Worm (Caenorhabditis elegans) whole organism, L3 larva: ENCODE results near the gene F47G9.6.

Experiments
- daf-12 ChIP-seq: fragments of 150-350 bp; optimal IDR thresholded peaks from 2 replicates; lab custom pipeline; 2014; ENCODE audit warnings: missing biosample characterization, missing genetic modification reagents, missing genetic modification characterization
- elt-2 ChIP-seq: sonication (generic microtip); optimal IDR thresholded peaks from 2 replicates; lab custom pipeline; 2016; ENCODE audit warnings: missing genetic modification reagents, mild to moderate bottlenecking, missing genetic modification characterization, missing compliant biosample characterization
- elt-3 ChIP-seq, 3 experiments: fragments of 150-350 bp in 1 of 3; sonication (generic microtip) in 2 of 3; optimal IDR thresholded peaks; 2 replicates in 2 of 3; 4 replicates in 1 of 3; lab custom pipeline; 2014 to 2017; ENCODE audit warnings: missing biosample characterization in 3 of 3, missing genetic modification characterization in 3 of 3
- hmg-11 ChIP-seq: sonication (generic microtip); optimal IDR thresholded peaks from 2 replicates; lab custom pipeline; 2016; ENCODE audit warnings: missing genetic modification characterization, missing compliant biosample characterization
- jun-1 ChIP-seq: fragments of 150-350 bp; optimal IDR thresholded peaks from 2 replicates; lab custom pipeline; 2014; ENCODE audit warnings: missing biosample characterization, missing genetic modification reagents, missing genetic modification characterization
- lin-15B ChIP-seq: fragments of 150-350 bp; optimal IDR thresholded peaks from 2 replicates; lab custom pipeline; 2014; ENCODE audit warnings: missing biosample characterization, missing genetic modification characterization
- nfya-1 ChIP-seq: sonication (generic microtip); optimal IDR thresholded peaks from 2 replicates; lab custom pipeline; 2017; ENCODE audit warnings: missing genetic modification characterization, mild to moderate bottlenecking, missing compliant biosample characterization, antibody characterized with exemption, moderate library complexity; ENCODE audit not compliant: insufficient read depth
- nhr-23 ChIP-seq: fragments of 150-350 bp; optimal IDR thresholded peaks from 2 replicates; lab custom pipeline; 2014; ENCODE audit warnings: missing biosample characterization, missing genetic modification reagents, missing genetic modification characterization
- nhr-25 ChIP-seq: sonication (generic microtip); optimal IDR thresholded peaks from 2 replicates; lab custom pipeline; 2017; ENCODE audit warnings: missing biosample characterization, missing genetic modification characterization
- nhr-28 ChIP-seq: fragments of 150-350 bp; optimal IDR thresholded peaks from 2 replicates; lab custom pipeline; 2014; ENCODE audit warnings: missing biosample characterization, missing genetic modification characterization
- pha-4 ChIP-seq: fragments of 150-350 bp; optimal IDR thresholded peaks from 2 replicates; lab custom pipeline; 2014; ENCODE audit warnings: missing biosample characterization, missing genetic modification reagents, missing genetic modification characterization
- skn-1 ChIP-seq: fragments of 150-350 bp; optimal IDR thresholded peaks from 2 replicates; lab custom pipeline; 2014; ENCODE audit warnings: missing biosample characterization, missing genetic modification characterization
- unc-39 ChIP-seq: sonication (generic microtip); optimal IDR thresholded peaks from 4 replicates; lab custom pipeline; 2017; ENCODE audit warnings: missing biosample characterization, missing genetic modification characterization

DNA sequence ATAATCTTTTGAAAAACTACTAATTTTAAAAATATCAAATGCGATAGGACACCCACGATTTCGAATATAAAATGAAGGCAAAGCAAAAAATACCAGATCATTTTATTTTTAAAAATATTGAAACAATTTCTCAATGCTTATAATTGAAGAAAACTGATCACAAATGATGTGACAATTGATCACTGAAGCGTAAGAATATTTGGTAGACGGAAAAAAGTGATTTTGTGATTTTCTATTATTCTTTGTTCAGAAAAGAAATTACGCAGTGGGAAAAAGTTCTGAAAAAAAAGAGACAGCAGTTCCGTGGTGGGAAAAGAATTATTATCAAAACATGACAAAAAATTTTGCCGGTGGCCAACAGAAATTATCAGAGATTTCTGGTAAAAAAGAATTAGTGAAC lies 30.6 kb upstream of the F47G9.6 start, which contains the start of gene T03F7.5:
- TF ChIP-seq jun-1, result no peak
- no peak for TF ChIP-seq elt-2 (tag; lab: Kevin White, UChicago)
- no peak for TF ChIP-seq nfya-1 (tag; lab: Kevin White, UChicago)
- TF ChIP-seq daf-12, result no peak
- no peak for TF ChIP-seq lin-15B (tag; lab: Kevin White, UChicago)
- no peak for TF ChIP-seq nhr-23 (tag; lab: Kevin White, UChicago)
- TF ChIP-seq nhr-28 (tag; lab: Kevin White, UChicago), result no peak
- no peak for TF ChIP-seq elt-3 (tag; optimal IDR thresholded peaks at IDR 0.05; lab: Kevin White, UChicago)
- TF ChIP-seq skn-1, result no peak
- TF ChIP-seq unc-39 (tag; lab: Kevin White, UChicago), result no peak
- TF ChIP-seq nhr-25 (tag; lab: Kevin White, UChicago), result no peak
- no peak for TF ChIP-seq pha-4 (tag; lab: Kevin White, UChicago)
- TF ChIP-seq hmg-11, result no peak
